Worm (Caenorhabditis elegans): ENCODE results near the gene skr-3.
A peak's percentile ranks its signal among the peaks of the same experiment; 100 is the strongest.

skr-3 gene

DNA sequence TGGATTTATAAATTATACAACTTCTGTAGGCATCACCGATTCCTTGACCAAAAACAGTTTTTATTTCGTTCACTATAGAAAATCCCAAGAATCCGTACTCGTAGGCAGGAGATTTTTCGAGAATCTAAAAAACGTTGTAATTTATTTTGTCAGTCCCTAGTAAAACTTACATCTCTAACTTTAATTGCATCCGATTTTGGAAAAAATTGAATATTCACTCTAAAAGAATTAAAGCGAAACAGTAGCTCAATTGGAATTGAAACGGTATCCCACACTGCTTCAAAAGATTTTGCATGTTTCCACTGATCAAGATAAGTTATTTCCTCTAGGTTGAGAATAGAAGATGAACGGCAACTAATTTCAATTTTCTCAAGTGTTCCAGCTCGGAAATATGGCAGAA lies 10.4 kb downstream of the skr-3 start, which contains the start of gene fbxa-142:
Gene fbxa-142 (minus strand): TSS at position 101 of the 400 bp plus-strand sequence.
- TF ChIP-seq unc-39 (tag; optimal IDR thresholded peaks at IDR 0.05): no peak
- TF ChIP-seq sma-3 (GFP tag; optimal IDR thresholded peaks at IDR 0.05): no peak
- TF ChIP-seq unc-55 (GFP tag; optimal IDR thresholded peaks at IDR 0.05): no peak
- no peak for TF ChIP-seq Y55F3AM.14 (GFP tag; optimal IDR thresholded peaks at IDR 0.05)

ce11 chrV:16132215-16132614 lies 11.3 kb downstream of the skr-3 start:
- TF ChIP-seq nhr-129 (tag; optimal IDR thresholded peaks at IDR 0.05) (peak; percentile 38), ztf-11 (tag; optimal IDR thresholded peaks at IDR 0.05) (no peak)

ce11 chrV:16132705-16133104 lies 11.8 kb downstream of the skr-3 start, which contains the start of gene fbxa-144:
Gene fbxa-144 (minus strand): TSS chrV:16132805.
- TF ChIP-seq F13H6.1 (tag; optimal IDR thresholded peaks at IDR 0.05) (no peak), aly-2 (tag; optimal IDR thresholded peaks at IDR 0.05) (no peak), ceh-16 (tag; optimal IDR thresholded peaks at IDR 0.05) (no peak), elt-1 (tag; optimal IDR thresholded peaks at IDR 0.05) (no peak), nhr-237 (tag; optimal IDR thresholded peaks at IDR 0.05) (no peak), ama-1 (optimal IDR thresholded peaks at IDR 0.05) (no peak), C34F6.9 (tag; optimal IDR thresholded peaks at IDR 0.05) (no peak), mdl-1 (tag; optimal IDR thresholded peaks at IDR 0.05) (no peak), nhr-77 (tag; optimal IDR thresholded peaks at IDR 0.05) (no peak), alr-1 (tag; optimal IDR thresholded peaks at IDR 0.05) (no peak), skn-1 (tag; optimal IDR thresholded peaks at IDR 0.05) (no peak), ztf-1 (GFP tag; conservative IDR thresholded peaks at IDR 0.05) (no peak), zag-1 (tag; optimal IDR thresholded peaks at IDR 0.05) (no peak), unc-55 (GFP tag; optimal IDR thresholded peaks at IDR 0.05) (no peak), crh-2 (tag; optimal IDR thresholded peaks at IDR 0.05) (no peak)

DNA sequence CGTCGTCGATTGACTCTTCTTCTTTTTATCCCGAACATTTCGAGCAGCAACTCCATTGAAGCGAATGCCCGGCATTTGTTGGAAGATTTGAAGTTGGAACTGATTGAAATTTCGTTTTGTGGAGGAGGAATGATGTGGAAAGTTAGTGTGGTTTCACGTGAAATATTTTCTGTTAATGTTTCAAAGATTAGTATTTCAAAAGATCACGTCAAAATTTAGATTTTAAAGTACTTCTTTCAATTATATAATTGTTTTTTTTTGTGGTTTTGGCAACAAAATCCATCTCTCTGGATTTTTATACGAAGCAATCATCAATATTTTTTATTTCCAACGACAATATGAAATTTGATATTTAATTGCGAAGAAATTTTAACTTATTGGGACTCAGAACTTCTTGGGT lies 16.2 kb downstream of the skr-3 start, which contains the start of gene F44G3.7:
Gene F44G3.7 (minus strand): TSS at position 101 of the 400 bp plus-strand sequence.
- TF ChIP-seq elt-3 (tag; optimal IDR thresholded peaks at IDR 0.05): no peak

ce11 chrV:16139529-16139928 lies 18.6 kb downstream of the skr-3 start, which contains the start of gene clc-11:
Gene clc-11 (minus strand): TSS chrV:16139629.
- TF ChIP-seq blmp-1 (tag; optimal IDR thresholded peaks at IDR 0.05; ENCODE audit: insufficient read depth): no peak
- no peak for TF ChIP-seq ztf-1 (GFP tag; conservative IDR thresholded peaks at IDR 0.05)
- TF ChIP-seq fos-1 (tag; optimal IDR thresholded peaks at IDR 0.05): peak; percentile 31
- no peak for TF ChIP-seq nhr-6 (tag; optimal IDR thresholded peaks at IDR 0.05)
- no peak for TF ChIP-seq peb-1 (tag; optimal IDR thresholded peaks at IDR 0.05)

DNA sequence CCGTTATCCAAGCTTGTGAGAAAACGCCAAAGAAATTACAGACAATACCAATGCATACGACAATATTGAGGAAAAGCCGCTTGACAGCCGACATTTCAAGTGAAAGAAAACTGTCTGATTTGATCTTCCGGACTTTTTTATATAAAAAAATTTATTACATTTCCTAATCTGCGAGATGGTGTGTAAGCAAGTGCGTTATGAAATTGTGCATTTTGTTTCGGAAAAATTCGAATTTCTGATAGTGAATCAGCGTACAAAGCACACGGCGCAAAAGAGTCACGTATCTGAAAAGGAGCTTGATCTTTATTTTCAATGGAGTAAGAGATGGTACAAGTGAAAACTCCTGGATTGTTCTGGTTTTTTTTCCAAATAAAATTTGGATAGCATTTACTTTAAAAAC lies 20.2 kb downstream of the skr-3 start, which contains the start of gene clc-32:
Gene clc-32 (minus strand): TSS at position 101 of the 400 bp plus-strand sequence.
- TF ChIP-seq gmeb-1 (tag; optimal IDR thresholded peaks at IDR 0.05): no peak
- no peak for TF ChIP-seq ceh-82 (tag; optimal IDR thresholded peaks at IDR 0.05)
- TF ChIP-seq mdl-1 (tag; optimal IDR thresholded peaks at IDR 0.05): no peak
- TF ChIP-seq sma-3 (GFP tag; optimal IDR thresholded peaks at IDR 0.05): no peak
- no peak for TF ChIP-seq zag-1 (tag; optimal IDR thresholded peaks at IDR 0.05)
- TF ChIP-seq nhr-23 (tag; optimal IDR thresholded peaks at IDR 0.05): no peak
- TF ChIP-seq F13H6.1 (tag; optimal IDR thresholded peaks at IDR 0.05): no peak

- TF ChIP-seq C34F6.9 (tag; optimal IDR thresholded peaks at IDR 0.05): no peak
- TF ChIP-seq ama-1 (optimal IDR thresholded peaks at IDR 0.05): no peak
- no peak for TF ChIP-seq nhr-10 (tag; optimal IDR thresholded peaks at IDR 0.05)
- TF ChIP-seq nhr-21 (tag; optimal IDR thresholded peaks at IDR 0.05): no peak
- TF ChIP-seq ztf-11 (tag; optimal IDR thresholded peaks at IDR 0.05): no peak
- TF ChIP-seq fos-1 (tag; optimal IDR thresholded peaks at IDR 0.05): no peak
- TF ChIP-seq sma-9 (GFP tag; optimal IDR thresholded peaks at IDR 0.05): no peak
- TF ChIP-seq sma-9 (tag; optimal IDR thresholded peaks at IDR 0.05): no peak
- TF ChIP-seq elt-1 (tag; optimal IDR thresholded peaks at IDR 0.05): no peak
- TF ChIP-seq ZK546.5 (tag; optimal IDR thresholded peaks at IDR 0.05): no peak
- TF ChIP-seq lin-11 (tag; optimal IDR thresholded peaks at IDR 0.05): no peak
- TF ChIP-seq nhr-11 (tag; optimal IDR thresholded peaks at IDR 0.05): no peak
- TF ChIP-seq mbf-1 (tag; optimal IDR thresholded peaks at IDR 0.05): no peak
- TF ChIP-seq alr-1 (tag; optimal IDR thresholded peaks at IDR 0.05): no peak
- no peak for TF ChIP-seq zag-1 (tag; optimal IDR thresholded peaks at IDR 0.05)
- TF ChIP-seq nhr-237 (tag; optimal IDR thresholded peaks at IDR 0.05): no peak
- TF ChIP-seq blmp-1 (tag; optimal IDR thresholded peaks at IDR 0.05; ENCODE audit: insufficient read depth): no peak
Observed at ce11 chrV:16142371-16142770, 21.5 kb downstream of the skr-3 start, which contains the start of gene fbxa-18. Gene fbxa-18 (plus strand): TSS chrV:16142671.

Measured in whole organism, L2 larva.